Worm (Caenorhabditis elegans) whole organism, L4/young adult: ENCODE data around the gene ZK822.9.

Experiments used
- dao-5 ChIP-seq: sonication (generic microtip); optimal IDR thresholded peaks from 2 replicates; lab custom pipeline; 2016; ENCODE audit warnings: missing genotype, missing genetic modification characterization, moderate library complexity, missing compliant biosample characterization
- him-1 ChIP-seq: sonication (generic microtip); optimal IDR thresholded peaks from 2 replicates; lab custom pipeline; 2016; ENCODE audit warnings: missing genotype, missing genetic modification reagents, missing genetic modification characterization, missing compliant biosample characterization

DNA sequence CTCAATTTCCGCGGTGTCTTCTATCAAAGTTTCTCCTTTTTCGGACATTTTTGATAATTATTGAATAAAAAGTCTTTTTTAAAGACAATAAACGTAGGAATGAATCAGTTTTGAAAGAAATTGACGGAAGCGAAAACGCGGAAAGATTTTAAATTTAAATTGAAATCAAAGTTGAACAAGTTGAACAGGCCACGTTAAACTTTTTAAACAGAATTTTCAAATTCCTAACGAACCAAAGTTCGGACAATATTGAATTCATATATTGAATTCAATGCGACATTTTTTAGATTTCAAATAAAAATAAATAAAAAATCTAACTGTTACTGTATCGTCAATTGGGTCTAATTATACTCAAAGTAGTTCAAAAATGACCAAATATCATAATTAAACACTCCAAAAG is 34.0 kb downstream of the ZK822.9 start, which contains the start of gene hdl-1:
- TF ChIP-seq him-1 (no peak), dao-5 (tag; lab: Kevin White, UChicago) (no peak)
